Worm (Caenorhabditis elegans) whole organism, L4 larva: Measurements from ENCODE around the gene msp-32.

Source experiments
- F10B5.3 ChIP-seq: sonication (generic microtip); optimal IDR thresholded peaks from 2 replicates; lab custom pipeline; 2016; ENCODE audit warnings: mild to moderate bottlenecking, missing genetic modification characterization, missing compliant biosample characterization
- F37D6.2 ChIP-seq: sonication (generic microtip); optimal IDR thresholded peaks from 2 replicates; lab custom pipeline; 2016; ENCODE audit warnings: mild to moderate bottlenecking, missing genetic modification characterization, missing compliant biosample characterization
- F49E8.2 ChIP-seq: sonication (generic microtip); optimal IDR thresholded peaks from 2 replicates; lab custom pipeline; 2016; ENCODE audit warnings: missing compliant biosample characterization, mild to moderate bottlenecking, missing genetic modification characterization, borderline replicate concordance
- R02D3.7 ChIP-seq: fragments of 150-350 bp; sonication (generic microtip); optimal IDR thresholded peaks from 3 replicates; lab custom pipeline; 2014; ENCODE audit warnings: missing biosample characterization, missing genetic modification characterization
- T20F7.1 ChIP-seq: fragments of 200-800 bp; sonication (Bioruptor generic); optimal IDR thresholded peaks from 2 replicates; lab custom pipeline; 2018; ENCODE audit warnings: mild to moderate bottlenecking, missing genetic modification characterization, missing compliant biosample characterization
- Y48G9A.11 ChIP-seq: fragments of 200-800 bp; sonication (Bioruptor generic); IDR thresholded peaks from 2 replicates; pipeline ENCODE4 v1.3.6; 2022; ENCODE audit warnings: missing genetic modification reagents, missing genetic modification characterization, missing compliant biosample characterization
- Y75B8A.6 ChIP-seq: fragments of 200-800 bp; sonication (Bioruptor generic); IDR thresholded peaks from 2 replicates; pipeline ENCODE4 v1.3.6; 2022; ENCODE audit warnings: missing genetic modification reagents, missing genetic modification characterization, missing compliant biosample characterization
- ZK337.2 ChIP-seq: fragments of 200-800 bp; sonication (Bioruptor generic); IDR thresholded peaks from 2 replicates; pipeline ENCODE4 v1.3.6; 2022; ENCODE audit warnings: missing genetic modification reagents, missing genetic modification characterization, missing compliant biosample characterization
- aha-1 ChIP-seq: fragments of 150-350 bp; peaks from one replicate; lab custom pipeline; 2014; ENCODE audit warnings: missing biosample characterization, missing genetic modification characterization
- ceh-20 ChIP-seq: fragments of 200-800 bp; sonication (Bioruptor generic); IDR thresholded peaks from 2 replicates; pipeline ENCODE4 v1.3.6; 2022; ENCODE audit warnings: missing genetic modification reagents, missing genetic modification characterization, missing compliant biosample characterization
- ceh-28 ChIP-seq: fragments of 150-350 bp; optimal IDR thresholded peaks from 2 replicates; lab custom pipeline; 2014; ENCODE audit warnings: missing biosample characterization, missing genetic modification reagents, missing genetic modification characterization
- ceh-62 ChIP-seq: sonication (generic microtip); optimal IDR thresholded peaks from 2 replicates; lab custom pipeline; 2017; ENCODE audit warnings: missing biosample characterization, missing genetic modification characterization
- ceh-82 ChIP-seq: sonication (generic microtip); optimal IDR thresholded peaks from 2 replicates; lab custom pipeline; 2017; ENCODE audit warnings: missing biosample characterization, missing genetic modification characterization
- ces-1 ChIP-seq: fragments of 150-350 bp; sonication (generic microtip); optimal IDR thresholded peaks from 4 replicates; lab custom pipeline; 2014; ENCODE audit warnings: missing biosample characterization, missing genetic modification reagents, missing genetic modification characterization
- ctbp-1 ChIP-seq: fragments of 200-800 bp; sonication (Bioruptor generic); IDR thresholded peaks from 2 replicates; pipeline ENCODE4 v1.3.6; 2022; ENCODE audit warnings: missing genetic modification reagents, missing genetic modification characterization, missing compliant biosample characterization
- dmd-6 ChIP-seq: fragments of 200-800 bp; sonication (Bioruptor generic); IDR thresholded peaks from 2 replicates; pipeline ENCODE4 v1.3.6; 2022; ENCODE audit warnings: missing genetic modification reagents, missing genetic modification characterization, missing compliant biosample characterization
- dmd-8 ChIP-seq: fragments of 200-800 bp; sonication (Bioruptor generic); IDR thresholded peaks from 2 replicates; pipeline ENCODE4 v1.3.6; 2022; ENCODE audit warnings: missing genetic modification characterization, missing compliant biosample characterization
- dmd-9 ChIP-seq: fragments of 200-800 bp; sonication (Bioruptor generic); IDR thresholded peaks from 2 replicates; pipeline ENCODE4 v1.3.6; 2022; ENCODE audit warnings: missing genetic modification reagents, missing genetic modification characterization, missing compliant biosample characterization
- duxl-1 ChIP-seq: sonication (generic microtip); optimal IDR thresholded peaks from 2 replicates; lab custom pipeline; 2016; ENCODE audit warnings: mild to moderate bottlenecking, missing genetic modification characterization, moderate library complexity, missing compliant biosample characterization; ENCODE audit not compliant: poor library complexity
- egl-43 ChIP-seq: fragments of 200-800 bp; sonication (Bioruptor generic); IDR thresholded peaks from 2 replicates; pipeline ENCODE4 v1.3.6; 2022; ENCODE audit warnings: missing genetic modification reagents, missing genetic modification characterization, missing compliant biosample characterization
- hif-1 ChIP-seq, 2 experiments: sonication (generic microtip); optimal IDR thresholded peaks; 2 replicates each; lab custom pipeline; 2016 to 2017; ENCODE audit warnings: missing compliant biosample characterization in 2 of 2, missing genetic modification characterization in 2 of 2, missing genetic modification reagents in 2 of 2, missing genotype in 2 of 2, mild to moderate bottlenecking in 1 of 2
- hlh-11 ChIP-seq: fragments of 200-800 bp; sonication (Bioruptor generic); optimal IDR thresholded peaks from 2 replicates; lab custom pipeline; 2018; ENCODE audit warnings: mild to moderate bottlenecking, missing genetic modification characterization, missing compliant biosample characterization
- hlh-30 ChIP-seq: sonication (generic microtip); optimal IDR thresholded peaks from 2 replicates; lab custom pipeline; 2017; ENCODE audit warnings: antibody characterized with exemption, mild to moderate bottlenecking, missing genetic modification characterization, missing compliant biosample characterization; ENCODE audit not compliant: insufficient read depth
- lin-1 ChIP-seq: fragments of 200-800 bp; sonication (Bioruptor generic); IDR thresholded peaks from 2 replicates; pipeline ENCODE4 v1.3.6; 2022; ENCODE audit warnings: missing genetic modification reagents, missing genetic modification characterization, missing compliant biosample characterization
- lin-13 ChIP-seq: fragments of 150-350 bp; optimal IDR thresholded peaks from 2 replicates; lab custom pipeline; 2014; ENCODE audit warnings: missing biosample characterization, missing genetic modification reagents, missing genetic modification characterization
- lsy-2 ChIP-seq, 2 experiments: fragments of 150-350 bp in 1 of 2; sonication (generic microtip) in 1 of 2; optimal IDR thresholded peaks; 2 replicates each; lab custom pipeline; 2014 to 2017; ENCODE audit warnings: missing biosample characterization in 2 of 2, missing genetic modification characterization in 2 of 2
- madf-9 ChIP-seq: fragments of 200-800 bp; sonication (Bioruptor generic); conservative IDR thresholded peaks from 2 replicates; pipeline ENCODE4 v1.3.6; 2022; ENCODE audit warnings: missing genetic modification reagents, missing genetic modification characterization, missing compliant biosample characterization
- mdl-1 ChIP-seq, 2 experiments: fragments of 150-350 bp in 1 of 2; sonication (generic microtip) in 1 of 2; optimal IDR thresholded peaks; 2 replicates each; lab custom pipeline; 2014 to 2017; ENCODE audit warnings: missing biosample characterization in 2 of 2, missing genetic modification characterization in 2 of 2
- mdt-29 ChIP-seq: fragments of 200-800 bp; sonication (Bioruptor generic); IDR thresholded peaks from 2 replicates; pipeline ENCODE4 v1.3.6; 2022; ENCODE audit warnings: missing genetic modification reagents, missing genetic modification characterization, missing compliant biosample characterization
- mes-2 ChIP-seq: sonication (generic microtip); optimal IDR thresholded peaks from 2 replicates; lab custom pipeline; 2016; ENCODE audit warnings: missing genotype, mild to moderate bottlenecking, missing genetic modification characterization, missing compliant biosample characterization; ENCODE audit not compliant: poor library complexity, severe bottlenecking
- mxl-2 ChIP-seq: fragments of 200-800 bp; sonication (Bioruptor generic); conservative IDR thresholded peaks from 2 replicates; pipeline ENCODE4 v1.3.6; 2022; ENCODE audit warnings: missing genetic modification reagents, missing genetic modification characterization, missing compliant biosample characterization
- mxl-3 ChIP-seq: fragments of 200-800 bp; sonication (Bioruptor generic); optimal IDR thresholded peaks from 2 replicates; lab custom pipeline; 2018; ENCODE audit warnings: mild to moderate bottlenecking, missing genetic modification characterization, missing compliant biosample characterization
- nhr-237 ChIP-seq: sonication (generic microtip); optimal IDR thresholded peaks from 2 replicates; lab custom pipeline; 2017; ENCODE audit warnings: missing biosample characterization, missing genetic modification characterization
- nhr-28 ChIP-seq: fragments of 150-350 bp; optimal IDR thresholded peaks from 2 replicates; lab custom pipeline; 2014; ENCODE audit warnings: missing biosample characterization, missing genetic modification characterization
- nhr-76 ChIP-seq: fragments of 150-350 bp; optimal IDR thresholded peaks from 2 replicates; lab custom pipeline; 2014; ENCODE audit warnings: missing biosample characterization, missing genetic modification characterization
- nhr-77 ChIP-seq: fragments of 150-350 bp; optimal IDR thresholded peaks from 2 replicates; lab custom pipeline; 2014; ENCODE audit warnings: missing biosample characterization, missing genetic modification characterization
- set-16 ChIP-seq: fragments of 200-800 bp; sonication (Bioruptor generic); IDR thresholded peaks from 2 replicates; pipeline ENCODE4 v1.3.6; 2022; ENCODE audit warnings: missing genetic modification reagents, missing genetic modification characterization, missing compliant biosample characterization
- snpc-1.2 ChIP-seq: fragments of 200-800 bp; sonication (Bioruptor generic); IDR thresholded peaks from 2 replicates; pipeline ENCODE4 v1.3.6; 2022; ENCODE audit warnings: missing genetic modification reagents, missing genetic modification characterization, missing compliant biosample characterization
- snpc-4 ChIP-seq: fragments of 150-350 bp; optimal IDR thresholded peaks from 2 replicates; lab custom pipeline; 2014; ENCODE audit warnings: missing biosample characterization, missing genetic modification characterization
- spr-1 ChIP-seq: sonication (generic microtip); optimal IDR thresholded peaks from 2 replicates; lab custom pipeline; 2016; ENCODE audit warnings: mild to moderate bottlenecking, missing genetic modification characterization, missing compliant biosample characterization
- unc-130 ChIP-seq: sonication (generic microtip); optimal IDR thresholded peaks from 2 replicates; lab custom pipeline; 2016; ENCODE audit warnings: missing genetic modification reagents, missing genetic modification characterization, missing compliant biosample characterization
- unc-62 ChIP-seq, 3 experiments: fragments of 150-350 bp in 1 of 3; sonication (generic microtip); optimal IDR thresholded peaks in 2 of 3; peaks in 1 of 3; 1 replicate in 1 of 3; 2 replicates in 2 of 3; lab custom pipeline; 2014 to 2017; ENCODE audit warnings: missing biosample characterization in 3 of 3, missing genetic modification characterization in 3 of 3, missing genetic modification reagents in 3 of 3, missing genotype in 1 of 3
- zfp-2 ChIP-seq: sonication (generic microtip); optimal IDR thresholded peaks from 2 replicates; lab custom pipeline; 2016; ENCODE audit warnings: mild to moderate bottlenecking, missing genetic modification characterization, missing compliant biosample characterization
- ztf-7 ChIP-seq: fragments of 150-350 bp; optimal IDR thresholded peaks from 2 replicates; lab custom pipeline; 2014; ENCODE audit warnings: missing biosample characterization, missing genetic modification characterization

The msp-32 gene

DNA sequence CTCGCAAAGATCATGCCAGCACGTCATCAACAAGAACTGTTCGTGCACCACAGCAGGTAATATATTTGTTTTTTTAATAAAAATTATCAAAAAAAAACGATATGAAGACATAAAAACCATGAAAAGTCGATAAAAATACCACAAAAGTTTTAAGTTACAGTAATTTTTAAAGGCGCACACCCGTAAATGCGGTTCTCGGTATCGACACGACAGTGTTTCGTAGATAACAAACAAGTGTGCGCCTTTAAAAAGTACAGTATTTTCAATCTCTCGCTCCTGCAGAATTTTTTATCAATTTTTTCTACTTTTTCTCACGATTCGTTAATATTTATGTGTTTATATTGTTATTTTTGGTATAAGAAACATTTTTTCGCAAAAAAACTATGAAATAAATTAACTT is 6.7 kb downstream of the msp-32 start:
- TF ChIP-seq mxl-3 (GFP tag; lab: Kevin White, UChicago) (no peak), snpc-1.2 (GFP tag; lab: Robert Waterston, UW) (0 out of 2 replicates have a peak, but pooled peaks have one; percentile 36)

DNA sequence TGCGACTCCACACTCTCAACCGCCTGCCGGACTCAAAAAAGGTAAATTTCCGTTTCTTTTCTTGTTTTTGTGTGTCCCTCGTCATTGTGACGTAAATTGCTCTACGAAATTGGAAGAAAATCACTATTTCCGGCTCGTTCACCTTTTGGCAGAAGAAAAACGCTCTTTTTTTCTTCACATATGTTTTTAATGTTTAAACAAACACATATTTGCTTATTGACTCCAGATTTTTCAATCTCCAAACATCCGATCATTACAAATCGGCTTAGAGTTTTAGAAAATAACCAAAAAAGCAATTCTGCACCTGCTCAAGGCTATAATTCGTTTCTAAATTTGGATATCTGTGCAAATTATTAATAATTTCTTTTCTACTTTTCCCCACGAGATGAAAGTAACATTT is 7.3 kb downstream of the msp-32 start:
- TF ChIP-seq dmd-9 (no peak), Y75B8A.6 (GFP tag; lab: Robert Waterston, UW) (0 out of 2 replicates have a peak, but pooled peaks have one; percentile 13)

DNA sequence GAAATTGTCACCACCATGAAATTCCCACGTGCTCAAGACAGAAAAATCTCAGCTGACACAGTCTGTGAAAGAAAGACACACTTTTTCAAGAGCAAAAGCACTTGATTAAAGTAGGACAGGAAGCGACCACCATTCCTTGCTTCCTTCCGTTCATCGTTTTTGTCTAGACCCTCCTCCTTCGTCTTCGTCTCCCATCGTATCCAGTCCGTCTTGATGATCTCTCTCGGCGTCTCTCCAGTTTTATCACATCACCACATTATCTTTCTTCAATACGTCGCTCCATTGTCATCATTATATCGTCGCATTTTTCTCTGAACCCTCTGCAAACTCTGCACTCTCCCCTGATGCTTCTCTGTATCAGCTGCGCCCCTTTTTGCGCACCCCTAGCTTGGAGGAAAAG is 9.5 kb downstream of the msp-32 start:
- no peak for TF ChIP-seq ceh-62 (tag; lab: Kevin White, UChicago)
- TF ChIP-seq dmd-8 = no peak
- TF ChIP-seq nhr-28 (tag; lab: Kevin White, UChicago) = peak; percentile 32
- TF ChIP-seq nhr-237 (tag; lab: Kevin White, UChicago) = no peak
- no peak for TF ChIP-seq ceh-82 (tag; lab: Kevin White, UChicago)
- TF ChIP-seq Y75B8A.6 (GFP tag; lab: Robert Waterston, UW) = no peak
- no peak for TF ChIP-seq ceh-28 (tag; lab: Kevin White, UChicago)
- TF ChIP-seq set-16 = no peak
- peak; percentile 14; the same call in 1 of the 2 replicates for TF ChIP-seq ceh-20 (GFP tag; lab: Robert Waterston, UW)
- peak; percentile 2 for TF ChIP-seq mes-2 (tag; lab: Kevin White, UChicago)
- TF ChIP-seq snpc-4 (tag; lab: Kevin White, UChicago) = no peak
- TF ChIP-seq hif-1 (tag; optimal IDR thresholded peaks at IDR 0.05; lab: Kevin White, UChicago) = no peak
- TF ChIP-seq nhr-77 = no peak
- TF ChIP-seq nhr-76 = no peak
- TF ChIP-seq ztf-7 (tag; lab: Kevin White, UChicago) = no peak
- no peak for TF ChIP-seq F49E8.2 (tag; lab: Kevin White, UChicago)
- TF ChIP-seq lin-1 = no peak
- peak in 1 of 2 experiments; percentile 22 for TF ChIP-seq mdl-1 (tag; optimal IDR thresholded peaks at IDR 0.05; lab: Kevin White, UChicago)
- TF ChIP-seq mxl-2 (GFP tag; lab: Robert Waterston, UW) = no peak
- TF ChIP-seq ZK337.2 (GFP tag; lab: Robert Waterston, UW) = no peak
- peak; percentile 68 for TF ChIP-seq hlh-30 (tag; lab: Kevin White, UChicago)
- TF ChIP-seq unc-62 (GFP tag; optimal IDR thresholded peaks at IDR 0.05 in 1 of 2; lab: Kevin White, UChicago) = peak in 1 of 2 experiments; percentile 70
- no peak for TF ChIP-seq unc-62 (tag; optimal IDR thresholded peaks at IDR 0.05; lab: Kevin White, UChicago)
- peak; percentile 29; the same call in 1 of the 2 replicates for TF ChIP-seq egl-43 (GFP tag; lab: Robert Waterston, UW)
- TF ChIP-seq dmd-6 (GFP tag; lab: Robert Waterston, UW) = 0 out of 2 replicates have a peak, but pooled peaks have one; percentile 13
- TF ChIP-seq madf-9 (GFP tag; lab: Robert Waterston, UW) = no peak
- TF ChIP-seq hlh-11 (tag; lab: Kevin White, UChicago) = peak; percentile 59
- no peak for TF ChIP-seq unc-130 (GFP tag; lab: Kevin White, UChicago)
- no peak for TF ChIP-seq ces-1 (GFP tag; lab: Kevin White, UChicago)
- TF ChIP-seq Y48G9A.11 (GFP tag; lab: Robert Waterston, UW) = no peak
- TF ChIP-seq F10B5.3 = no peak
- TF ChIP-seq mxl-3 (GFP tag; lab: Kevin White, UChicago) = peak; percentile 24
- TF ChIP-seq ctbp-1 (GFP tag; lab: Robert Waterston, UW) = 0 out of 2 replicates have a peak, but pooled peaks have one; percentile 48
- no peak for TF ChIP-seq R02D3.7
- no peak for TF ChIP-seq lin-13 (GFP tag; lab: Kevin White, UChicago)
- TF ChIP-seq duxl-1 (tag; lab: Kevin White, UChicago) = no peak
- no peak for TF ChIP-seq spr-1 (tag; lab: Kevin White, UChicago)
- no peak for TF ChIP-seq zfp-2 (tag; lab: Kevin White, UChicago)
- TF ChIP-seq aha-1 = peak; percentile 37
- no peak for TF ChIP-seq mdt-29
- TF ChIP-seq T20F7.1 (GFP tag; lab: Kevin White, UChicago) = no peak
- TF ChIP-seq F37D6.2 (tag; lab: Kevin White, UChicago) = no peak
- TF ChIP-seq lsy-2 (tag; optimal IDR thresholded peaks at IDR 0.05; lab: Kevin White, UChicago) = peak in 1 of 2 experiments; percentile 16
